Fruit fly (Drosophila melanogaster): ENCODE measurements around the gene Rpp20.

Rpp20 gene

dm6 chrX:19762167-19762566 is 17.9 kb downstream of the Rpp20 start:
- no peak for TF ChIP-seq CG32121 (GFP tag; IDR thresholded peaks at IDR 0.05)
- TF ChIP-seq CG14655 (GFP tag; optimal IDR thresholded peaks at IDR 0.05): no peak
- TF ChIP-seq Pif1B (GFP tag; optimal IDR thresholded peaks at IDR 0.05): no peak
- no peak for TF ChIP-seq CG12605 (GFP tag; IDR thresholded peaks at IDR 0.05)
- TF ChIP-seq D1 (tag; optimal IDR thresholded peaks at IDR 0.05): no peak
- TF ChIP-seq CG15710 (tag; optimal IDR thresholded peaks at IDR 0.05): no peak
- TF ChIP-seq Ets98B (GFP tag; IDR thresholded peaks at IDR 0.05): no peak
- no peak for TF ChIP-seq Pif1A (GFP tag; optimal IDR thresholded peaks at IDR 0.05)
- TF ChIP-seq Snoo (tag; optimal IDR thresholded peaks at IDR 0.05): no peak
- TF ChIP-seq CG9948 (tag; optimal IDR thresholded peaks at IDR 0.05): no peak
- TF ChIP-seq EcR (GFP tag; optimal IDR thresholded peaks at IDR 0.05): no peak
- no peak for TF ChIP-seq CG4496 (GFP tag; IDR thresholded peaks at IDR 0.05)
- TF ChIP-seq CG8159 (tag; optimal IDR thresholded peaks at IDR 0.05): no peak
- no peak for TF ChIP-seq rn (GFP tag; IDR thresholded peaks at IDR 0.05)
- TF ChIP-seq CG10348 (GFP tag; IDR thresholded peaks at IDR 0.05): no peak
- TF ChIP-seq CG8301 (tag; optimal IDR thresholded peaks at IDR 0.05): no peak
- no peak for TF ChIP-seq CG17806 (tag; optimal IDR thresholded peaks at IDR 0.05)
- TF ChIP-seq CG13204 (GFP tag; optimal IDR thresholded peaks at IDR 0.05): no peak
- no peak for TF ChIP-seq CG34367 (tag; optimal IDR thresholded peaks at IDR 0.05)
- TF ChIP-seq gl (tag; optimal IDR thresholded peaks at IDR 0.05): no peak

dm6 chrX:19763440-19764002 is 19.3 kb downstream of the Rpp20 start:
- TF ChIP-seq Pif1A (GFP tag; optimal IDR thresholded peaks at IDR 0.05) (no peak), Pif1B (GFP tag; optimal IDR thresholded peaks at IDR 0.05) (no peak), CG12605 (GFP tag; IDR thresholded peaks at IDR 0.05) (no peak), D1 (tag; optimal IDR thresholded peaks at IDR 0.05) (no peak), Snoo (tag; optimal IDR thresholded peaks at IDR 0.05) (no peak), CG13204 (GFP tag; optimal IDR thresholded peaks at IDR 0.05) (no peak), CG4496 (GFP tag; IDR thresholded peaks at IDR 0.05) (no peak), CG34367 (tag; optimal IDR thresholded peaks at IDR 0.05) (no peak), CG32121 (GFP tag; IDR thresholded peaks at IDR 0.05) (no peak), CG17806 (tag; optimal IDR thresholded peaks at IDR 0.05) (no peak), CG8159 (tag; optimal IDR thresholded peaks at IDR 0.05) (no peak), CG10348 (GFP tag; IDR thresholded peaks at IDR 0.05) (no peak), rn (GFP tag; IDR thresholded peaks at IDR 0.05) (no peak), fd96Ca (GFP tag; IDR thresholded peaks at IDR 0.05) (no peak), CG15710 (tag; optimal IDR thresholded peaks at IDR 0.05) (no peak), CG14655 (GFP tag; optimal IDR thresholded peaks at IDR 0.05) (no peak)

dm6 chrX:19764824-19765489 is 20.7 kb downstream of the Rpp20 start, which contains the start of gene CG12702:
TSS of gene CG12702 (minus strand) at chrX:19764874.
- no peak for TF ChIP-seq gl (tag; optimal IDR thresholded peaks at IDR 0.05)
- TF ChIP-seq CG15710 (tag; optimal IDR thresholded peaks at IDR 0.05): no peak
- TF ChIP-seq CG10348 (GFP tag; IDR thresholded peaks at IDR 0.05): no peak
- TF ChIP-seq CG34367 (tag; optimal IDR thresholded peaks at IDR 0.05): no peak
- no peak for TF ChIP-seq Pif1A (GFP tag; optimal IDR thresholded peaks at IDR 0.05)
- TF ChIP-seq Ets98B (GFP tag; IDR thresholded peaks at IDR 0.05): no peak
- TF ChIP-seq CG32121 (GFP tag; IDR thresholded peaks at IDR 0.05): no peak
- TF ChIP-seq CG4496 (GFP tag; IDR thresholded peaks at IDR 0.05): no peak
- no peak for TF ChIP-seq Snoo (tag; optimal IDR thresholded peaks at IDR 0.05)
- no peak for TF ChIP-seq CG13204 (GFP tag; optimal IDR thresholded peaks at IDR 0.05)
- no peak for TF ChIP-seq fd96Ca (GFP tag; IDR thresholded peaks at IDR 0.05)

dm6 chrX:19765490-19766212 is 21.4 kb downstream of the Rpp20 start:
- no peak for TF ChIP-seq CG13204 (GFP tag; optimal IDR thresholded peaks at IDR 0.05)
- peak; percentile 2 for TF ChIP-seq CG8159 (tag; optimal IDR thresholded peaks at IDR 0.05)
- TF ChIP-seq CG10348 (GFP tag; IDR thresholded peaks at IDR 0.05): no peak
- TF ChIP-seq CG14655 (GFP tag; optimal IDR thresholded peaks at IDR 0.05): peak; percentile 19

- TF ChIP-seq CG8159 (tag; optimal IDR thresholded peaks at IDR 0.05) (peak; percentile 54), gl (tag; optimal IDR thresholded peaks at IDR 0.05) (peak; percentile 27), CG9948 (tag; optimal IDR thresholded peaks at IDR 0.05) (peak; percentile 58), CG34367 (tag; optimal IDR thresholded peaks at IDR 0.05) (peak; percentile 46), CG13204 (GFP tag; optimal IDR thresholded peaks at IDR 0.05) (no peak), Pif1A (GFP tag; optimal IDR thresholded peaks at IDR 0.05) (peak; percentile 18), CG4496 (GFP tag; IDR thresholded peaks at IDR 0.05) (0 out of 3 replicates have a peak, but pooled peaks have one; percentile 27), CG8301 (tag; optimal IDR thresholded peaks at IDR 0.05) (peak; percentile 45), Snoo (tag; optimal IDR thresholded peaks at IDR 0.05) (peak; percentile 37), CG17806 (tag; optimal IDR thresholded peaks at IDR 0.05) (peak; percentile 64), rn (GFP tag; IDR thresholded peaks at IDR 0.05) (no peak), CG14655 (GFP tag; optimal IDR thresholded peaks at IDR 0.05) (peak; percentile 49), CG12605 (GFP tag; IDR thresholded peaks at IDR 0.05) (peak; percentile 7; the same call in 1 of the 2 replicates), CG15710 (tag; optimal IDR thresholded peaks at IDR 0.05) (peak; percentile 39), D1 (tag; optimal IDR thresholded peaks at IDR 0.05) (no peak), EcR (GFP tag; optimal IDR thresholded peaks at IDR 0.05) (no peak), CG10348 (GFP tag; IDR thresholded peaks at IDR 0.05) (no peak), fd96Ca (GFP tag; IDR thresholded peaks at IDR 0.05) (no peak), CG32121 (GFP tag; IDR thresholded peaks at IDR 0.05) (no peak), Ets98B (GFP tag; IDR thresholded peaks at IDR 0.05) (no peak), Pif1B (GFP tag; optimal IDR thresholded peaks at IDR 0.05) (peak; percentile 51)
These were observed 25.7 kb downstream of the Rpp20 start for dm6 chrX:19769821-19770519.

Data from whole organism, pupa.